Fruit fly (Drosophila melanogaster): ENCODE measurements around the gene Ggt-1.

Ggt-1 gene

dm6 chrX:18546785-18547184 is 34.5 kb upstream of the Ggt-1 start (continued):
- peak; percentile 45; the same call in 1 of the 2 replicates for TF ChIP-seq GATAe (GFP tag; conservative IDR thresholded peaks at IDR 0.05)
- TF ChIP-seq jigr1 (GFP tag; IDR thresholded peaks at IDR 0.05): peak; percentile 74; the same call in 2 of the 3 replicates
- peak; percentile 50; the same call in 1 of the 3 replicates for TF ChIP-seq sr (GFP tag; IDR thresholded peaks at IDR 0.05)
- 0 out of 2 replicates have a peak, but pooled peaks have one; percentile 17 for TF ChIP-seq Doc2 (GFP tag; IDR thresholded peaks at IDR 0.05)
- TF ChIP-seq gsb-n (tag; optimal IDR thresholded peaks at IDR 0.05): peak; percentile 41
- peak; percentile 85 for TF ChIP-seq CG9817 (tag; optimal IDR thresholded peaks at IDR 0.05)
- peak; percentile 25 for TF ChIP-seq Usf (GFP tag; optimal IDR thresholded peaks at IDR 0.05)
- peak; percentile 56 for TF ChIP-seq CG5245 (GFP tag; optimal IDR thresholded peaks at IDR 0.05)
- peak; percentile 29 for TF ChIP-seq MTF-1 (GFP tag; optimal IDR thresholded peaks at IDR 0.05; ENCODE audit: borderline replicate concordance)
- TF ChIP-seq h (optimal IDR thresholded peaks at IDR 0.05): no peak
- TF ChIP-seq CG8388 (GFP tag; optimal IDR thresholded peaks at IDR 0.05): peak; percentile 47
- TF ChIP-seq CG3281 (GFP tag; optimal IDR thresholded peaks at IDR 0.05): peak; percentile 77
- TF ChIP-seq CG6272 (GFP tag; IDR thresholded peaks at IDR 0.05): peak; percentile 63
- TF ChIP-seq Vsx1 (GFP tag; optimal IDR thresholded peaks at IDR 0.05): peak; percentile 50
- TF ChIP-seq Camta (GFP tag; optimal IDR thresholded peaks at IDR 0.05): peak; percentile 54
- TF ChIP-seq vvl (GFP tag; IDR thresholded peaks at IDR 0.05): peak; percentile 85
- TF ChIP-seq fu2 (GFP tag; optimal IDR thresholded peaks at IDR 0.05): peak; percentile 56
- TF ChIP-seq CG8089 (GFP tag; optimal IDR thresholded peaks at IDR 0.05): peak; percentile 55
- TF ChIP-seq wdn (GFP tag; IDR thresholded peaks at IDR 0.05): 0 out of 2 replicates have a peak, but pooled peaks have one; percentile 41
- peak; percentile 81; the same call in 2 of the 3 replicates for TF ChIP-seq CG6175 (GFP tag; IDR thresholded peaks at IDR 0.05)
- no peak for TF ChIP-seq lov (optimal IDR thresholded peaks at IDR 0.05)
- peak; percentile 74; the same call in 2 of the 3 replicates for TF ChIP-seq lov (GFP tag; IDR thresholded peaks at IDR 0.05)
- TF ChIP-seq CG12391 (tag; optimal IDR thresholded peaks at IDR 0.05): peak; percentile 76
- no peak for TF ChIP-seq prd (optimal IDR thresholded peaks at IDR 0.05)
- peak; percentile 86 for TF ChIP-seq prd (GFP tag; IDR thresholded peaks at IDR 0.05)
- TF ChIP-seq CG11504 (tag; optimal IDR thresholded peaks at IDR 0.05): peak; percentile 88
- peak; percentile 75 for TF ChIP-seq CG13296 (GFP tag; optimal IDR thresholded peaks at IDR 0.05)
- TF ChIP-seq gro (GFP tag; optimal IDR thresholded peaks at IDR 0.05): peak; percentile 76
- peak; percentile 80 for TF ChIP-seq CG12071 (GFP tag; optimal IDR thresholded peaks at IDR 0.05)
- peak; percentile 60 for TF ChIP-seq jing (GFP tag; optimal IDR thresholded peaks at IDR 0.05)
- peak; percentile 59 for TF ChIP-seq Mad (GFP tag; optimal IDR thresholded peaks at IDR 0.05)
- peak; percentile 85 for TF ChIP-seq grau (tag; optimal IDR thresholded peaks at IDR 0.05)
- no peak for TF ChIP-seq corto (GFP tag; optimal IDR thresholded peaks at IDR 0.05)
- TF ChIP-seq NK7.1 (GFP tag; optimal IDR thresholded peaks at IDR 0.05): peak; percentile 46
- TF ChIP-seq CG12236 (GFP tag; optimal IDR thresholded peaks at IDR 0.05): peak; percentile 37
- TF ChIP-seq CG12769 (tag; optimal IDR thresholded peaks at IDR 0.05): peak; percentile 87
- peak; percentile 73 for TF ChIP-seq mirr (GFP tag; optimal IDR thresholded peaks at IDR 0.05)
- TF ChIP-seq hkb (optimal IDR thresholded peaks at IDR 0.05): no peak
- TF ChIP-seq hkb (GFP tag; IDR thresholded peaks at IDR 0.05): peak; percentile 88
- no peak for TF ChIP-seq unc-4 (GFP tag; IDR thresholded peaks at IDR 0.05; ENCODE audit: partially characterized antibody)
- no peak for TF ChIP-seq zf30C (GFP tag; optimal IDR thresholded peaks at IDR 0.05)
- TF ChIP-seq Dp (GFP tag; optimal IDR thresholded peaks at IDR 0.05): no peak
- TF ChIP-seq CG15073 (GFP tag; optimal IDR thresholded peaks at IDR 0.05): no peak
- peak; percentile 65 for TF ChIP-seq tx (GFP tag; optimal IDR thresholded peaks at IDR 0.05)
- TF ChIP-seq CG17328 (GFP tag; IDR thresholded peaks at IDR 0.05): peak; percentile 73
- TF ChIP-seq cad (GFP tag; optimal IDR thresholded peaks at IDR 0.05): no peak
- TF ChIP-seq hbn (GFP tag; IDR thresholded peaks at IDR 0.05; ENCODE audit: partially characterized antibody): no peak
- peak; percentile 71 for TF ChIP-seq CG16863 (GFP tag; optimal IDR thresholded peaks at IDR 0.05)
- no peak for TF ChIP-seq chinmo (GFP tag; IDR thresholded peaks at IDR 0.05; ENCODE audit: partially characterized antibody)
- TF ChIP-seq CG34422 (GFP tag; IDR thresholded peaks at IDR 0.05): peak; percentile 79
- peak; percentile 84 for TF ChIP-seq ci (GFP tag; IDR thresholded peaks at IDR 0.05)
- peak; percentile 62 for TF ChIP-seq en (GFP tag; optimal IDR thresholded peaks at IDR 0.05)

Measured in whole organism, embryonic.